Worm (Caenorhabditis elegans) whole organism, late embryonic: ENCODE results near the gene rps-3.

ENCODE experiments used
- C08G9.2 ChIP-seq: sonication (generic microtip); optimal IDR thresholded peaks from 2 replicates; lab custom pipeline; 2016; ENCODE audit warnings: mild to moderate bottlenecking, missing genetic modification characterization, moderate library complexity, missing compliant biosample characterization
- K09A11.1 ChIP-seq: sonication (generic microtip); optimal IDR thresholded peaks from 2 replicates; lab custom pipeline; 2017; ENCODE audit warnings: antibody characterized with exemption, mild to moderate bottlenecking, missing genetic modification characterization, missing compliant biosample characterization; ENCODE audit not compliant: insufficient read depth
- ama-1 ChIP-seq: fragments of 150-350 bp; optimal IDR thresholded peaks from 2 replicates; lab custom pipeline; 2014
- ceh-18 ChIP-seq: sonication (generic microtip); optimal IDR thresholded peaks from 2 replicates; lab custom pipeline; 2016; ENCODE audit warnings: missing genetic modification characterization, missing compliant biosample characterization
- ceh-22 ChIP-seq: sonication (generic microtip); optimal IDR thresholded peaks from 2 replicates; lab custom pipeline; 2017; ENCODE audit warnings: missing biosample characterization, missing genetic modification characterization
- ceh-24 ChIP-seq: sonication (generic microtip); optimal IDR thresholded peaks from 2 replicates; lab custom pipeline; 2016; ENCODE audit warnings: mild to moderate bottlenecking, missing genetic modification characterization, missing compliant biosample characterization
- ceh-31 ChIP-seq: sonication (generic microtip); optimal IDR thresholded peaks from 2 replicates; lab custom pipeline; 2016; ENCODE audit warnings: missing genetic modification characterization, missing compliant biosample characterization
- ceh-34 ChIP-seq: sonication (generic microtip); optimal IDR thresholded peaks from 2 replicates; lab custom pipeline; 2016; ENCODE audit warnings: mild to moderate bottlenecking, missing genetic modification characterization, missing compliant biosample characterization
- ceh-45 ChIP-seq: fragments of 200-800 bp; sonication (Bioruptor generic); IDR thresholded peaks from 2 replicates; pipeline ENCODE4 v1.3.6; 2022; ENCODE audit warnings: missing genetic modification reagents, missing genetic modification characterization, missing compliant biosample characterization
- ceh-48 ChIP-seq: sonication (generic microtip); optimal IDR thresholded peaks from 2 replicates; lab custom pipeline; 2016; ENCODE audit warnings: missing genetic modification characterization, inconsistent platforms, missing compliant biosample characterization
- ceh-9 ChIP-seq: sonication (generic microtip); optimal IDR thresholded peaks from 2 replicates; lab custom pipeline; 2016; ENCODE audit warnings: mild to moderate bottlenecking, missing genetic modification characterization, inconsistent platforms, missing compliant biosample characterization
- dmd-4 ChIP-seq: sonication (generic microtip); optimal IDR thresholded peaks from 2 replicates; lab custom pipeline; 2016; ENCODE audit warnings: borderline replicate concordance, missing genetic modification characterization, missing compliant biosample characterization
- dve-1 ChIP-seq: sonication (generic microtip); optimal IDR thresholded peaks from 2 replicates; lab custom pipeline; 2017; ENCODE audit warnings: antibody characterized with exemption, mild to moderate bottlenecking, missing genetic modification characterization, missing compliant biosample characterization
- elt-2 ChIP-seq: sonication (generic microtip); optimal IDR thresholded peaks from 2 replicates; lab custom pipeline; 2016; ENCODE audit warnings: missing genetic modification reagents, missing genetic modification characterization, missing compliant biosample characterization
- gmeb-2 ChIP-seq: sonication (generic microtip); optimal IDR thresholded peaks from 2 replicates; lab custom pipeline; 2016; ENCODE audit warnings: missing genetic modification characterization, inconsistent platforms, missing compliant biosample characterization
- hlh-30 ChIP-seq: sonication (generic microtip); optimal IDR thresholded peaks from 2 replicates; lab custom pipeline; 2017; ENCODE audit warnings: antibody characterized with exemption, missing genetic modification characterization, missing compliant biosample characterization; ENCODE audit not compliant: insufficient read depth
- lim-6 ChIP-seq: sonication (generic microtip); optimal IDR thresholded peaks from 2 replicates; lab custom pipeline; 2016; ENCODE audit warnings: missing genetic modification characterization, missing compliant biosample characterization
- madf-2 ChIP-seq: sonication (generic microtip); optimal IDR thresholded peaks from 2 replicates; lab custom pipeline; 2017; ENCODE audit warnings: missing genetic modification characterization, missing compliant biosample characterization
- mec-3 ChIP-seq: sonication (generic microtip); optimal IDR thresholded peaks from 2 replicates; lab custom pipeline; 2016; ENCODE audit warnings: borderline replicate concordance, missing genetic modification characterization, missing compliant biosample characterization
- nfya-1 ChIP-seq: sonication (generic microtip); optimal IDR thresholded peaks from 2 replicates; lab custom pipeline; 2017; ENCODE audit warnings: missing genetic modification characterization, mild to moderate bottlenecking, missing compliant biosample characterization, antibody characterized with exemption, moderate library complexity
- nhr-11 ChIP-seq: fragments of 150-350 bp; optimal IDR thresholded peaks from 2 replicates; lab custom pipeline; 2014; ENCODE audit warnings: missing biosample characterization, missing genetic modification characterization
- nhr-232 ChIP-seq: sonication (generic microtip); optimal IDR thresholded peaks from 2 replicates; lab custom pipeline; 2016; ENCODE audit warnings: missing genetic modification characterization, missing compliant biosample characterization
- pag-3 ChIP-seq: sonication (generic microtip); optimal IDR thresholded peaks from 2 replicates; lab custom pipeline; 2016; ENCODE audit warnings: missing compliant biosample characterization, missing genetic modification characterization, borderline replicate concordance
- pat-9 ChIP-seq: fragments of 200-800 bp; sonication (Bioruptor generic); optimal IDR thresholded peaks from 2 replicates; lab custom pipeline; 2018; ENCODE audit warnings: mild to moderate bottlenecking, missing genetic modification characterization, moderate library complexity, missing compliant biosample characterization
- pax-1 ChIP-seq: fragments of 150-350 bp; optimal IDR thresholded peaks from 2 replicates; lab custom pipeline; 2014; ENCODE audit warnings: missing biosample characterization, missing genetic modification characterization
- pha-4 ChIP-seq: fragments of 150-350 bp; optimal IDR thresholded peaks from 2 replicates; lab custom pipeline; 2018; ENCODE audit warnings: missing biosample characterization, missing genetic modification reagents, missing genetic modification characterization
- pros-1 ChIP-seq: fragments of 150-350 bp; optimal IDR thresholded peaks from 2 replicates; lab custom pipeline; 2014; ENCODE audit warnings: missing biosample characterization, missing genetic modification reagents, missing genetic modification characterization
- rnt-1 ChIP-seq: sonication (generic microtip); optimal IDR thresholded peaks from 2 replicates; lab custom pipeline; 2016; ENCODE audit warnings: missing genetic modification characterization, missing compliant biosample characterization
- sdc-2 ChIP-seq: sonication (generic microtip); optimal IDR thresholded peaks from 2 replicates; lab custom pipeline; 2016; ENCODE audit warnings: missing genotype, missing genetic modification characterization, missing compliant biosample characterization
- ttx-3 ChIP-seq: sonication (generic microtip); optimal IDR thresholded peaks from 2 replicates; lab custom pipeline; 2016; ENCODE audit warnings: missing genetic modification reagents, missing genetic modification characterization, missing compliant biosample characterization
- unc-3 ChIP-seq, 2 experiments: fragments of 200-800 bp in 1 of 2; sonication (Bioruptor generic) in 1 of 2; sonication (generic microtip) in 1 of 2; conservative IDR thresholded peaks in 1 of 2; optimal IDR thresholded peaks in 1 of 2; 2 replicates each; pipeline versions ENCODE4 v1.3.6 to Lab custom; 2016 to 2022; ENCODE audit warnings: missing compliant biosample characterization in 2 of 2, missing genetic modification characterization in 2 of 2, missing genetic modification reagents in 1 of 2
- unc-42 ChIP-seq: sonication (generic microtip); optimal IDR thresholded peaks from 2 replicates; lab custom pipeline; 2016; ENCODE audit warnings: missing genotype, missing genetic modification characterization, missing compliant biosample characterization
- unc-55 ChIP-seq: sonication (generic microtip); optimal IDR thresholded peaks from 2 replicates; lab custom pipeline; 2017; ENCODE audit warnings: missing biosample characterization, missing genetic modification reagents, missing genetic modification characterization
- ztf-16 ChIP-seq: sonication (generic microtip); optimal IDR thresholded peaks from 2 replicates; lab custom pipeline; 2017; ENCODE audit warnings: missing genetic modification characterization, missing compliant biosample characterization

rps-3 gene

ce11 chrIII:6198378-6199234, 8.0 kb upstream of the rps-3 start, which contains the start of the genes C23G10.7 and rpn-2:
C23G10.7 (minus strand) TSS chrIII:6198414.
rpn-2 (plus strand) TSS chrIII:6199184.
- peak; percentile 17 for TF ChIP-seq nfya-1 (tag; lab: Kevin White, UChicago)
- no peak for TF ChIP-seq lim-6 (tag; lab: Kevin White, UChicago)
- TF ChIP-seq hlh-30 (tag; lab: Kevin White, UChicago), result no peak
- TF ChIP-seq ceh-48 (tag; lab: Kevin White, UChicago), result peak; percentile 23
- peak; percentile 10 for TF ChIP-seq unc-42 (tag; lab: Kevin White, UChicago)
- peak; percentile 40 for TF ChIP-seq rnt-1 (tag; lab: Kevin White, UChicago)
- TF ChIP-seq, all 69 proteins: peak for 4

- TF ChIP-seq pros-1 (tag; lab: Kevin White, UChicago), result no peak
- no peak for TF ChIP-seq sdc-2
- TF ChIP-seq dmd-4 (tag; lab: Kevin White, UChicago), result no peak
- no peak for TF ChIP-seq C08G9.2 (tag; lab: Kevin White, UChicago)
- no peak for TF ChIP-seq pha-4 (tag; lab: Kevin White, UChicago)
- TF ChIP-seq ceh-18, result no peak
- TF ChIP-seq ceh-31 (tag; lab: Kevin White, UChicago), result no peak
- TF ChIP-seq ceh-34 (tag; lab: Kevin White, UChicago), result no peak
- no peak for TF ChIP-seq ama-1 (lab: Kevin White, UChicago)
- TF ChIP-seq hlh-30 (tag; lab: Kevin White, UChicago), result no peak
- TF ChIP-seq elt-2 (tag; lab: Kevin White, UChicago), result no peak
These were observed 5.3 kb upstream of the rps-3 start for ce11 chrIII:6201325-6201724.

ce11 chrIII:6202440-6202839, 4.2 kb upstream of the rps-3 start:
- TF ChIP-seq unc-55 (no peak), ceh-22 (no peak), gmeb-2 (no peak), pat-9 (tag; lab: Kevin White, UChicago) (no peak), ceh-45 (no peak), dmd-4 (tag; lab: Kevin White, UChicago) (no peak), madf-2 (no peak), dve-1 (tag; lab: Kevin White, UChicago) (no peak), nhr-232 (tag; lab: Kevin White, UChicago) (no peak), pros-1 (tag; lab: Kevin White, UChicago) (no peak), pag-3 (no peak), K09A11.1 (no peak), nhr-11 (tag; lab: Kevin White, UChicago) (no peak), ceh-24 (tag; lab: Kevin White, UChicago) (no peak), mec-3 (tag; lab: Kevin White, UChicago) (no peak)

ce11 chrIII:6207046-6207445, 443 bp downstream of the rps-3 start:
- TF ChIP-seq unc-3 (GFP tag; conservative IDR thresholded peaks at IDR 0.05; lab: Robert Waterston, UW) (no peak), unc-3 (tag; optimal IDR thresholded peaks at IDR 0.05; lab: Kevin White, UChicago) (no peak), nhr-232 (tag; lab: Kevin White, UChicago) (no peak), ttx-3 (tag; lab: Kevin White, UChicago) (no peak), sdc-2 (no peak), ceh-9 (tag; lab: Kevin White, UChicago) (no peak), ztf-16 (tag; lab: Kevin White, UChicago) (no peak), nfya-1 (tag; lab: Kevin White, UChicago) (no peak), pax-1 (tag; lab: Kevin White, UChicago) (no peak)
